Worm (Caenorhabditis elegans) whole organism, L1 larva: ENCODE data around the gene del-10.
A peak's percentile ranks its signal among the peaks of the same experiment; 100 is the strongest.

ENCODE experiments used
- C04F5.9 ChIP-seq: sonication (generic microtip); optimal IDR thresholded peaks from 2 replicates; lab custom pipeline; 2016; ENCODE audit warnings: missing genetic modification characterization, missing compliant biosample characterization
- C34B4.2 ChIP-seq: sonication (generic microtip); optimal IDR thresholded peaks from 2 replicates; lab custom pipeline; 2017; ENCODE audit warnings: mild to moderate bottlenecking, missing genetic modification characterization, missing compliant biosample characterization
- alr-1 ChIP-seq: fragments of 200-800 bp; sonication (Bioruptor generic); optimal IDR thresholded peaks from 2 replicates; lab custom pipeline; 2018; ENCODE audit warnings: borderline replicate concordance, mild to moderate bottlenecking, missing genetic modification characterization, missing compliant biosample characterization
- blmp-1 ChIP-seq: fragments of 150-350 bp; optimal IDR thresholded peaks from 2 replicates; lab custom pipeline; 2014; ENCODE audit warnings: missing biosample characterization, missing genetic modification characterization
- ceh-63 ChIP-seq: fragments of 200-800 bp; sonication (Bioruptor generic); optimal IDR thresholded peaks from 2 replicates; lab custom pipeline; 2018; ENCODE audit warnings: mild to moderate bottlenecking, missing genetic modification characterization, missing compliant biosample characterization
- ceh-90 ChIP-seq: sonication (generic microtip); optimal IDR thresholded peaks from 2 replicates; lab custom pipeline; 2016; ENCODE audit warnings: missing genetic modification characterization, missing compliant biosample characterization
- efl-1 ChIP-seq, 4 experiments: fragments of 150-350 bp; optimal IDR thresholded peaks in 3 of 4; peaks in 1 of 4; 1 replicate in 1 of 4; 2 replicates in 3 of 4; lab custom pipeline; 2014; ENCODE audit warnings: missing biosample characterization in 2 of 4, missing genetic modification characterization in 2 of 4, missing genetic modification reagents in 2 of 4
- efl-3 ChIP-seq: fragments of 200-800 bp; sonication (Bioruptor generic); optimal IDR thresholded peaks from 2 replicates; lab custom pipeline; 2018; ENCODE audit warnings: mild to moderate bottlenecking, missing genetic modification characterization, missing compliant biosample characterization
- egl-13 ChIP-seq: sonication (generic microtip); optimal IDR thresholded peaks from 2 replicates; lab custom pipeline; 2016; ENCODE audit warnings: missing genotype, missing genetic modification reagents, missing genetic modification characterization, missing compliant biosample characterization
- elt-2 ChIP-seq: sonication (generic microtip); optimal IDR thresholded peaks from 2 replicates; lab custom pipeline; 2016; ENCODE audit warnings: missing genetic modification characterization, mild to moderate bottlenecking, inconsistent platforms, missing compliant biosample characterization, missing genetic modification reagents
- fkh-10 ChIP-seq: sonication (generic microtip); optimal IDR thresholded peaks from 2 replicates; lab custom pipeline; 2017; ENCODE audit warnings: missing biosample characterization, missing genetic modification reagents, missing genetic modification characterization
- grh-1 ChIP-seq: fragments of 200-800 bp; sonication (Bioruptor generic); IDR thresholded peaks from 2 replicates; pipeline ENCODE4 v1.3.6; 2022; ENCODE audit warnings: missing genetic modification reagents, missing genetic modification characterization, missing compliant biosample characterization
- hlh-4 ChIP-seq: sonication (generic microtip); optimal IDR thresholded peaks from 2 replicates; lab custom pipeline; 2016; ENCODE audit warnings: mild to moderate bottlenecking, missing genetic modification characterization, missing compliant biosample characterization
- irx-1 ChIP-seq: sonication (generic microtip); optimal IDR thresholded peaks from 2 replicates; lab custom pipeline; 2016; ENCODE audit warnings: missing genetic modification characterization, missing compliant biosample characterization
- isw-1 ChIP-seq: fragments of 200-800 bp; sonication (Bioruptor generic); IDR thresholded peaks from 2 replicates; pipeline ENCODE4 v1.3.6; 2022; ENCODE audit warnings: missing genetic modification characterization, missing compliant biosample characterization
- jun-1 ChIP-seq: fragments of 150-350 bp; optimal IDR thresholded peaks from 2 replicates; lab custom pipeline; 2014; ENCODE audit warnings: missing biosample characterization, missing genetic modification reagents, missing genetic modification characterization
- lin-14 ChIP-seq: fragments of 200-800 bp; sonication (Bioruptor generic); optimal IDR thresholded peaks from 2 replicates; lab custom pipeline; 2018; ENCODE audit warnings: mild to moderate bottlenecking, missing genetic modification characterization, moderate library complexity, missing compliant biosample characterization
- mdl-1 ChIP-seq, 2 experiments: fragments of 150-350 bp; optimal IDR thresholded peaks; 2 replicates each; lab custom pipeline; 2014 to 2017; ENCODE audit warnings: missing biosample characterization in 2 of 2, missing genetic modification characterization in 2 of 2, inconsistent platforms in 1 of 2
- mef-2 ChIP-seq: fragments of 150-350 bp; optimal IDR thresholded peaks from 2 replicates; lab custom pipeline; 2014; ENCODE audit warnings: missing biosample characterization, missing genetic modification characterization
- nhr-11 ChIP-seq: fragments of 150-350 bp; optimal IDR thresholded peaks from 2 replicates; lab custom pipeline; 2014; ENCODE audit warnings: missing biosample characterization, missing genetic modification characterization
- nhr-12 ChIP-seq: sonication (generic microtip); optimal IDR thresholded peaks from 2 replicates; lab custom pipeline; 2017; ENCODE audit warnings: missing biosample characterization, missing genetic modification characterization
- nhr-47 ChIP-seq: sonication (generic microtip); optimal IDR thresholded peaks from 2 replicates; lab custom pipeline; 2016; ENCODE audit warnings: mild to moderate bottlenecking, missing genetic modification characterization, moderate library complexity, missing compliant biosample characterization
- nhr-71 ChIP-seq: sonication (generic microtip); optimal IDR thresholded peaks from 2 replicates; lab custom pipeline; 2016; ENCODE audit warnings: mild to moderate bottlenecking, missing genetic modification characterization, moderate library complexity, missing compliant biosample characterization
- nhr-77 ChIP-seq: fragments of 150-350 bp; optimal IDR thresholded peaks from 2 replicates; lab custom pipeline; 2014; ENCODE audit warnings: missing biosample characterization, missing genetic modification characterization
- nhr-84 ChIP-seq: sonication (generic microtip); optimal IDR thresholded peaks from 2 replicates; lab custom pipeline; 2017; ENCODE audit warnings: missing biosample characterization, missing genetic modification characterization
- nhr-85 ChIP-seq: sonication (generic microtip); peaks from one replicate; lab custom pipeline; 2016; ENCODE audit warnings: missing genetic modification characterization, inconsistent platforms, missing compliant biosample characterization
- pag-3 ChIP-seq: sonication (generic microtip); optimal IDR thresholded peaks from 2 replicates; lab custom pipeline; 2017; ENCODE audit warnings: missing genetic modification characterization, mild to moderate bottlenecking, missing compliant biosample characterization, antibody characterized with exemption, borderline replicate concordance; ENCODE audit not compliant: insufficient read depth
- pqm-1 ChIP-seq: sonication (generic microtip); optimal IDR thresholded peaks from 3 replicates; lab custom pipeline; 2017; ENCODE audit warnings: missing biosample characterization, missing genetic modification characterization
- rnt-1 ChIP-seq: sonication (generic microtip); optimal IDR thresholded peaks from 2 replicates; lab custom pipeline; 2016; ENCODE audit warnings: mild to moderate bottlenecking, missing genetic modification characterization, moderate library complexity, missing compliant biosample characterization
- skn-1 ChIP-seq: fragments of 150-350 bp; optimal IDR thresholded peaks from 2 replicates; lab custom pipeline; 2014; ENCODE audit warnings: missing biosample characterization, missing genetic modification characterization
- snpc-4 ChIP-seq: fragments of 150-350 bp; optimal IDR thresholded peaks from 2 replicates; lab custom pipeline; 2014; ENCODE audit warnings: missing biosample characterization, missing genetic modification characterization
- snu-23 ChIP-seq: sonication (generic microtip); optimal IDR thresholded peaks from 2 replicates; lab custom pipeline; 2016; ENCODE audit warnings: missing genetic modification characterization, missing compliant biosample characterization
- sox-4 ChIP-seq: sonication (generic microtip); optimal IDR thresholded peaks from 2 replicates; lab custom pipeline; 2016; ENCODE audit warnings: missing genetic modification characterization, missing compliant biosample characterization
- sptf-1 ChIP-seq: fragments of 150-350 bp; optimal IDR thresholded peaks from 2 replicates; lab custom pipeline; 2014; ENCODE audit warnings: missing biosample characterization, missing genetic modification characterization
- swsn-7 ChIP-seq: sonication (generic microtip); optimal IDR thresholded peaks from 2 replicates; lab custom pipeline; 2016; ENCODE audit warnings: missing genetic modification characterization, missing compliant biosample characterization
- tbx-2 ChIP-seq: sonication (generic microtip); optimal IDR thresholded peaks from 2 replicates; lab custom pipeline; 2016; ENCODE audit warnings: missing genetic modification characterization, missing compliant biosample characterization
- unc-30 ChIP-seq: sonication (generic microtip); optimal IDR thresholded peaks from 2 replicates; lab custom pipeline; 2017; ENCODE audit warnings: missing biosample characterization, missing genetic modification characterization
- unc-62 ChIP-seq: fragments of 150-350 bp; optimal IDR thresholded peaks from 2 replicates; lab custom pipeline; 2014; ENCODE audit warnings: missing biosample characterization, missing genetic modification reagents, missing genetic modification characterization
- unc-86 ChIP-seq: sonication (generic microtip); optimal IDR thresholded peaks from 2 replicates; lab custom pipeline; 2016; ENCODE audit warnings: missing genetic modification characterization, missing compliant biosample characterization
- unc-98 ChIP-seq: fragments of 200-800 bp; sonication (Bioruptor generic); IDR thresholded peaks from 2 replicates; pipeline ENCODE4 v1.3.6; 2022; ENCODE audit warnings: missing genetic modification characterization, missing compliant biosample characterization
- ztf-4 ChIP-seq: fragments of 150-350 bp; optimal IDR thresholded peaks from 2 replicates; lab custom pipeline; 2014; ENCODE audit warnings: missing biosample characterization, missing genetic modification characterization

del-10 gene

DNA sequence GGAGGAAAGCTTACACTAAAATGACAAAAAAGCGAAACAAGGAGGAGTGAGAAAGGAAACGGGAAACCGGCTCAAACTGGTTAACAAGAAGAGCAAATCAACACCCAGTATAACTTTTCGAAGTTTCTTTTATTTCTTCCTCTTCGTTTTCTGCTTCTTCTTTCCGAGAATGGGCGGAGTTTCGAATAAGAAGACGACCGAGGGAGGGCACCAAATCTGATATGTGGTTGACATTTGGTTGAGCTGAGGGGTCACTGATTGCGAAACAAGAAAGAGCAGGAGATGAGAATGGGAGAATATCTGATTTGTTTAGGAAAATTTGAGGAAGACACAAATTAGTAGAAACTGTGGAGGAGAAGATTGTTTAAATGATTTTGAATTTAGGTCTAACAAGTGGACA, 16.7 kb upstream of the del-10 start:
- TF ChIP-seq mef-2 (tag; lab: Kevin White, UChicago) (no peak), fkh-10 (peak; percentile 44), lin-14 (GFP tag; lab: Kevin White, UChicago) (peak; percentile 59)

DNA sequence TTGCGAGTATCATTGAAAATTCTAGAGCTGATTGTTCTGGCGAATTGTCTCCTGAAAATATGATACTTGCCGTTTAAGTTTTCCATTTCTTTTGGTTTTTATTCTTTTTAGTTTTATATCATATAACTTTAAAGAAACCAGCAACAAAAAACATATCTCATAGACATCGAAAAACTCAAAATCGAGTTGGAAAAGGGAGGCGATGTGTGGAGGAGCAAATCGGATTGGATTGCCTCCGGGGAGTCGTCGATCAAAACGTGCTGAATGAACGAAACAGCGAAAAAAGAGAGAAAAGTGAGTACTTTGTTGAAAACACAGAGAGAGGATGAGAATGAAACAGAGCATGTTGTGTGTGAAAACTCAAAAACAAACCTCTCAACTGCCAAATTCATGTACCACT, 15.2 kb upstream of the del-10 start:
- no peak for TF ChIP-seq ceh-90
- peak; percentile 58 for TF ChIP-seq lin-14 (GFP tag; lab: Kevin White, UChicago)

DNA sequence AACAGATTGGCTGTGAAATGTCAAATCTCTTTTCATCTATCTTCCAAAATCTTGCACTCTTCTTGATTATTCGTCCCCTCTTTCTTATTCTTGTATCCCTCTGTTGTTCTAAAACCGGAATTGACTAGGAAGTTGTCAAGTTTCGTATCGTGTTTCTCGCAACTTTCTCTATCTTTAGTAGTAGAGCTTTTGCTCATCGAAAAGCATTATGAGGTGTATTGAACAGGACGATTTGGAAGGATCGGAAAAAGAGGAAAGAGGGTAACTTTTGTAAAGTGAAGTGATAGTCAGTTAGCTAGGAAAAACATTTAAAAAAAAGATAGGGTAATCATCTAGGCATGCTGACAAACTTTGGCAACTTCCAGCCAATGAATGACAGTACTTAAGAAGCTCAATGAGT, 14.6 kb upstream of the del-10 start:
- no peak for TF ChIP-seq efl-3
- no peak for TF ChIP-seq unc-98 (GFP tag; lab: Robert Waterston, UW)
- TF ChIP-seq C04F5.9 (tag; lab: Kevin White, UChicago) = no peak
- no peak for TF ChIP-seq ztf-4 (tag; lab: Kevin White, UChicago)
- TF ChIP-seq jun-1 (tag; lab: Kevin White, UChicago) = no peak
- TF ChIP-seq skn-1 (tag; lab: Kevin White, UChicago) = no peak
- TF ChIP-seq snu-23 (GFP tag; lab: Kevin White, UChicago) = no peak
- TF ChIP-seq sox-4 = no peak
- no peak for TF ChIP-seq rnt-1 (tag; lab: Kevin White, UChicago)

DNA sequence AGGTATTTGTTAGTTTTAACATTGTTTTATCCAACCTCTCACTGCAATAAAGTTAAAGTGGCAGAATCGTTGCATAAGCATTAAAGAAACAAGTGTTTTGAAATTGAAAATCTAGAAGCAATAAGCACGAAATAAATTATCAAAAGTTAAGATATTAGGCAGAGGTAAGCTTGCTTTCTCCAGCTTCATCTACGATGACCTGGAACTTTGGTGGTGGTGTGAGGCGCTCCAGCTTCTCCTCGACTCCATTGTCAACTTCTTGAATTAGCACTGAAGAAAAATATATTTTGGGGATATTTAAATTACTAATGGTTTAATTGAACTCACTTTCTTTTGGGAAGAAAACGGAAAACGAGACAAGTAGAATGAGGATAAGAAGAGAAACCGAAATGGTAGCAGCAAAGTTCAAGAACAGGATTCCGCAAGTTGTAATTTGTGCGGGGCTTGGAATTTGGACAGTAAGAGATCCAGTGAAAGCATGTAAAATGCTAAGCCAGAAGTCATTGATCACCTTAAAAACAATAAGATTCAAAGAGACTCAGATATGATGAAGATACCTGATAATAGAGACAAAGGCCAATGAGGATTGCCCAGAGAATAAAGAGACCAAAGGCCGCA, 11.9 kb upstream of the del-10 start:
- peak; percentile 14 for TF ChIP-seq ztf-4 (tag; lab: Kevin White, UChicago)
- TF ChIP-seq blmp-1 (tag; lab: Kevin White, UChicago) = peak; percentile 2
- no peak for TF ChIP-seq swsn-7 (tag; lab: Kevin White, UChicago)

DNA sequence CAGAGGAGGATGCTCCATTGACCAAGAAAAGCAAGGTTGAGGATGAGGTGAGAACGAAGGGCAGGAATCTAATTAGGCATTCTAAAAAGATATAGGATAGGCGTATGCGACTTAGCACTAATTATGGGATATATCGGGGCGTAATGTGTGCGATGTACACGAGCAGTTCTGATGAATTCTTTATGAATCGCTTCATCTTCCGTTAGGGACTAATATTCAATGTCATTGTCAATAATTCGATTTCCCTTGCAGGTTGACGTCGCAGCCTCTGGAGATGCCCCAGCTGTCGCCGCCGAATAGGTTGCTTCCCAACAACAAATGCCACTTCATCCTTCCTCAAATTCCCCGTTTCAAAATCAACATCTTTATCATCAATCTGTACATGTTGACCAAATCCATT, 11.2 kb upstream of the del-10 start:
- TF ChIP-seq swsn-7 (tag; lab: Kevin White, UChicago) (no peak), hlh-4 (tag; lab: Kevin White, UChicago) (no peak), lin-14 (GFP tag; lab: Kevin White, UChicago) (no peak), nhr-11 (tag; lab: Kevin White, UChicago) (no peak), unc-86 (tag; lab: Kevin White, UChicago) (no peak), efl-1 (optimal IDR thresholded peaks at IDR 0.05; lab: Kevin White, UChicago) (no peak), efl-1 (GFP tag; optimal IDR thresholded peaks at IDR 0.05 in 1 of 2; lab: Kevin White, UChicago) (no peak), pqm-1 (no peak), nhr-85 (tag; lab: Kevin White, UChicago) (no peak), C34B4.2 (no peak), nhr-47 (no peak), ceh-63 (GFP tag; lab: Kevin White, UChicago) (no peak), isw-1 (GFP tag; lab: Robert Waterston, UW) (no peak)
- TF ChIP-seq, all 84 proteins: peak for 0

DNA sequence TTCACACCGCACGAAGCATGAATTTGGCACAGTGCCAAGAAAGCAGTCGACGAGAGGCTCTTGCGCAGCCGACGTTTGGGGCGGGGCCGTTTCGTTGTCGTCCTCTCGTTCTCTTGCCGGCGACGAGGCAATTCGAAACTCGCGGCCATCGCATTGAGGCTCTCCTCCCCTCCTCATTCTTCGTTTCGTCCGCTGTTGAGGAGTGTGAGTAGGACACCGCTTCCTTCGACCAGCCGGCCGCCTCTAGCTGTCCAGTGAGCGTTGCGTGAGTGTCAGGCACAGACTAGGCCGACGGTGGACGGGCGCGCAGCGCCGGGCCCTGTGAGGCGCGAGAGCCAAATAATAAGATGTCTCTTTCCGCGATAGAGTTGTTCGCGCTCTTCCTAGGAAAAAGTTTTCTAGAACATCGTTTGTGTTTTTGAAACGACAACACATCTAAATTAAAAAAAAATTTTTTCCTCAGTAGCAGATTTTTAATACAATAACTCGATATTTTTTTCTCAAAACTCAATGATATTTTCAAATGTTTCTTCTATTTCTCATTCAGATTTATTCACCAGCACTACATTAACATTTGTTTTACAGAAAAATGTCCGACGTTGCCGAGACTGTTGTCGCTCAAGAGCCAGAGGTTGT, 10.0 kb upstream of the del-10 start, which contains the start of the genes T28D9.11 and T28D9.1:
TSS of gene T28D9.11 (minus strand) at position 177 of the 636 bp plus-strand sequence.
TSS of gene T28D9.1 (plus strand) at position 586 of the 636 bp plus-strand sequence.
- TF ChIP-seq snpc-4 (tag; lab: Kevin White, UChicago) = peak; percentile 80
- TF ChIP-seq blmp-1 (tag; lab: Kevin White, UChicago) = no peak
- TF ChIP-seq nhr-12 (tag; lab: Kevin White, UChicago) = no peak
- no peak for TF ChIP-seq ceh-90
- no peak for TF ChIP-seq unc-30 (tag; lab: Kevin White, UChicago)
- peak; percentile 88 for TF ChIP-seq lin-14 (GFP tag; lab: Kevin White, UChicago)
- no peak for TF ChIP-seq alr-1 (tag; lab: Kevin White, UChicago)
- peak; percentile 55 for TF ChIP-seq nhr-71 (tag; lab: Kevin White, UChicago)
- 0 out of 2 replicates have a peak, but pooled peaks have one; percentile 22 for TF ChIP-seq grh-1 (GFP tag; lab: Robert Waterston, UW)
- TF ChIP-seq nhr-77 (tag; lab: Kevin White, UChicago) = peak; percentile 54
- no peak for TF ChIP-seq nhr-84 (tag; lab: Kevin White, UChicago)
- no peak for TF ChIP-seq pag-3 (tag; lab: Kevin White, UChicago)
- TF ChIP-seq tbx-2 = peak; percentile 18
- TF ChIP-seq isw-1 (GFP tag; lab: Robert Waterston, UW) = no peak
- no peak for TF ChIP-seq mdl-1 (tag; optimal IDR thresholded peaks at IDR 0.05; lab: Kevin White, UChicago)
- TF ChIP-seq unc-62 (GFP tag; lab: Kevin White, UChicago) = no peak
- no peak for TF ChIP-seq irx-1
- TF ChIP-seq sptf-1 (tag; lab: Kevin White, UChicago) = no peak
- peak; percentile 26 for TF ChIP-seq egl-13 (tag; lab: Kevin White, UChicago)
- no peak for TF ChIP-seq hlh-4 (tag; lab: Kevin White, UChicago)
- no peak for TF ChIP-seq elt-2 (tag; lab: Kevin White, UChicago)
- peak; percentile 58 for TF ChIP-seq rnt-1 (tag; lab: Kevin White, UChicago)
